Fruit fly (Drosophila melanogaster) whole organism, pupa: Measurements from ENCODE around the gene grp.

Source experiments
- CG10348 ChIP-seq: fragments of 200-800 bp; sonication (Bioruptor generic); IDR thresholded peaks from 2 replicates; pipeline ENCODE4 v1.3.6; 2022; ENCODE audit warnings: missing biosample characterization, missing genetic modification characterization
- CG12605 ChIP-seq: fragments of 200-800 bp; sonication (Bioruptor generic); IDR thresholded peaks from 2 replicates; pipeline ENCODE4 v1.3.6; 2022; ENCODE audit warnings: missing biosample characterization, missing genetic modification characterization
- CG13204 ChIP-seq: fragments of 200-800 bp; sonication (Bioruptor generic); optimal IDR thresholded peaks from 2 replicates; lab custom pipeline; 2018; ENCODE audit warnings: missing biosample characterization, mild to moderate bottlenecking, missing genetic modification characterization, moderate library complexity
- CG14655 ChIP-seq: fragments of 200-800 bp; sonication (Bioruptor generic); optimal IDR thresholded peaks from 3 replicates; lab custom pipeline; 2017; ENCODE audit warnings: mild to moderate bottlenecking, missing biosample characterization, missing genetic modification reagents, missing genetic modification characterization
- CG15710 ChIP-seq: fragments of 200-800 bp; sonication (Bioruptor generic); optimal IDR thresholded peaks from 2 replicates; lab custom pipeline; 2018; ENCODE audit warnings: missing biosample characterization, mild to moderate bottlenecking, missing genetic modification characterization, moderate library complexity
- CG17806 ChIP-seq: fragments of 200-800 bp; sonication (Bioruptor generic); optimal IDR thresholded peaks from 2 replicates; lab custom pipeline; 2018; ENCODE audit warnings: missing biosample characterization, mild to moderate bottlenecking, missing genetic modification characterization, moderate library complexity
- CG32121 ChIP-seq: fragments of 200-800 bp; sonication (Bioruptor generic); IDR thresholded peaks from 2 replicates; pipeline ENCODE4 v1.3.6; 2022; ENCODE audit warnings: missing biosample characterization, missing genetic modification characterization
- CG34367 ChIP-seq: fragments of 200-800 bp; sonication (Bioruptor generic); optimal IDR thresholded peaks from 2 replicates; lab custom pipeline; 2018; ENCODE audit warnings: missing biosample characterization, mild to moderate bottlenecking, missing genetic modification characterization
- CG4496 ChIP-seq: fragments of 200-800 bp; sonication (Bioruptor generic); IDR thresholded peaks from 3 replicates; pipeline ENCODE4 v1.3.6; 2022; ENCODE audit warnings: missing biosample characterization, missing genetic modification characterization
- CG8159 ChIP-seq: fragments of 200-800 bp; sonication (Bioruptor generic); optimal IDR thresholded peaks from 3 replicates; lab custom pipeline; 2018; ENCODE audit warnings: missing biosample characterization, mild to moderate bottlenecking, missing genetic modification characterization, moderate library complexity
- CG8301 ChIP-seq: fragments of 200-800 bp; sonication (Bioruptor generic); optimal IDR thresholded peaks from 2 replicates; lab custom pipeline; 2018; ENCODE audit warnings: missing biosample characterization, mild to moderate bottlenecking, missing genetic modification characterization
- CG9948 ChIP-seq: fragments of 200-800 bp; sonication (Bioruptor generic); optimal IDR thresholded peaks from 2 replicates; lab custom pipeline; 2018; ENCODE audit warnings: missing biosample characterization, mild to moderate bottlenecking, missing genetic modification characterization, moderate library complexity
- D1 ChIP-seq: fragments of 200-800 bp; sonication (Bioruptor generic); optimal IDR thresholded peaks from 2 replicates; lab custom pipeline; 2018; ENCODE audit warnings: missing biosample characterization, mild to moderate bottlenecking, missing genetic modification characterization, moderate library complexity
- EcR ChIP-seq: fragments of 200-800 bp; sonication (Bioruptor generic); optimal IDR thresholded peaks from 3 replicates; lab custom pipeline; 2019; ENCODE audit warnings: missing biosample characterization, missing genetic modification characterization, mild to moderate bottlenecking, moderate library complexity, missing genetic modification reagents
- Ets98B ChIP-seq: fragments of 200-800 bp; sonication (Bioruptor generic); IDR thresholded peaks from 2 replicates; pipeline ENCODE4 v1.3.6; 2022; ENCODE audit warnings: missing biosample characterization, missing genetic modification characterization
- Pif1A ChIP-seq: fragments of 200-800 bp; sonication (Bioruptor generic); optimal IDR thresholded peaks from 3 replicates; lab custom pipeline; 2016; ENCODE audit warnings: missing biosample characterization, missing genetic modification characterization
- Pif1B ChIP-seq: fragments of 200-800 bp; sonication (Bioruptor generic); optimal IDR thresholded peaks from 3 replicates; lab custom pipeline; 2016; ENCODE audit warnings: missing biosample characterization, missing genetic modification characterization
- Snoo ChIP-seq: fragments of 200-800 bp; sonication (Bioruptor generic); optimal IDR thresholded peaks from 3 replicates; lab custom pipeline; 2017; ENCODE audit warnings: missing biosample characterization, mild to moderate bottlenecking, missing genetic modification characterization, inconsistent platforms
- fd96Ca ChIP-seq: fragments of 200-800 bp; sonication (Bioruptor generic); IDR thresholded peaks from 3 replicates; pipeline ENCODE4 v1.3.6; 2022; ENCODE audit warnings: missing biosample characterization, missing genetic modification characterization
- gl ChIP-seq: fragments of 200-800 bp; sonication (Bioruptor generic); optimal IDR thresholded peaks from 2 replicates; lab custom pipeline; 2018; ENCODE audit warnings: missing biosample characterization, mild to moderate bottlenecking, missing genetic modification characterization
- rn ChIP-seq: fragments of 200-800 bp; sonication (Bioruptor generic); IDR thresholded peaks from 2 replicates; pipeline ENCODE4 v1.3.6; 2022; ENCODE audit warnings: missing biosample characterization, missing genetic modification characterization

Gene grp

dm6 chr2L:16645479-16646302, 34.2 kb upstream of the grp start:
- peak; percentile 39 for TF ChIP-seq CG8159 (tag; lab: Kevin White, UChicago)
- peak; percentile 24 for TF ChIP-seq CG15710 (tag; lab: Kevin White, UChicago)
- peak; percentile 35 for TF ChIP-seq CG14655
- peak; percentile 22 for TF ChIP-seq CG17806
- peak; percentile 49 for TF ChIP-seq CG8301 (tag; lab: Kevin White, UChicago)
- TF ChIP-seq CG9948 (tag; lab: Kevin White, UChicago): peak; percentile 31
- TF ChIP-seq fd96Ca (GFP tag; lab: Robert Waterston, UW): 0 out of 3 replicates have a peak, but pooled peaks have one; percentile 33
- TF ChIP-seq CG4496 (GFP tag; lab: Robert Waterston, UW): peak; percentile 41; the same call in 1 of the 3 replicates
- peak; percentile 72 for TF ChIP-seq EcR (GFP tag; lab: Kevin White, UChicago)
- TF ChIP-seq CG12605 (GFP tag; lab: Robert Waterston, UW): no peak
- TF ChIP-seq D1 (tag; lab: Kevin White, UChicago): no peak
- no peak for TF ChIP-seq CG13204 (GFP tag; lab: Kevin White, UChicago)
- TF ChIP-seq CG32121 (GFP tag; lab: Robert Waterston, UW): no peak

- no peak for TF ChIP-seq EcR (GFP tag; lab: Kevin White, UChicago)
- TF ChIP-seq CG17806: peak; percentile 40
- TF ChIP-seq Pif1A (GFP tag; lab: Kevin White, UChicago): peak; percentile 54
- TF ChIP-seq Pif1B: no peak
- TF ChIP-seq rn (GFP tag; lab: Robert Waterston, UW): no peak
- TF ChIP-seq CG8301 (tag; lab: Kevin White, UChicago): peak; percentile 50
- TF ChIP-seq CG12605 (GFP tag; lab: Robert Waterston, UW): no peak
- no peak for TF ChIP-seq D1 (tag; lab: Kevin White, UChicago)
- peak; percentile 21 for TF ChIP-seq CG9948 (tag; lab: Kevin White, UChicago)
- no peak for TF ChIP-seq fd96Ca (GFP tag; lab: Robert Waterston, UW)
- TF ChIP-seq CG15710 (tag; lab: Kevin White, UChicago): peak; percentile 42
- peak; percentile 50 for TF ChIP-seq CG8159 (tag; lab: Kevin White, UChicago)
- TF ChIP-seq CG13204 (GFP tag; lab: Kevin White, UChicago): no peak
- TF ChIP-seq CG34367 (tag; lab: Kevin White, UChicago): no peak
- TF ChIP-seq CG32121 (GFP tag; lab: Robert Waterston, UW): no peak
- TF ChIP-seq Ets98B (GFP tag; lab: Robert Waterston, UW): peak; percentile 14; the same call in 1 of the 2 replicates
- TF ChIP-seq CG14655: peak; percentile 53
- no peak for TF ChIP-seq Snoo (tag; lab: Kevin White, UChicago)
- TF ChIP-seq CG4496 (GFP tag; lab: Robert Waterston, UW): 0 out of 3 replicates have a peak, but pooled peaks have one; percentile 15
- TF ChIP-seq gl (tag; lab: Kevin White, UChicago): no peak
- no peak for TF ChIP-seq CG10348
These were observed 32.1 kb upstream of the grp start for dm6 chr2L:16647773-16648172.

dm6 chr2L:16648925-16649324, 30.9 kb upstream of the grp start:
- TF ChIP-seq rn (GFP tag; lab: Robert Waterston, UW) (no peak), D1 (tag; lab: Kevin White, UChicago) (no peak), fd96Ca (GFP tag; lab: Robert Waterston, UW) (no peak), CG14655 (no peak), CG15710 (tag; lab: Kevin White, UChicago) (no peak), CG34367 (tag; lab: Kevin White, UChicago) (no peak), CG10348 (no peak), EcR (GFP tag; lab: Kevin White, UChicago) (no peak), CG8301 (tag; lab: Kevin White, UChicago) (no peak), CG12605 (GFP tag; lab: Robert Waterston, UW) (no peak), CG32121 (GFP tag; lab: Robert Waterston, UW) (no peak), CG8159 (tag; lab: Kevin White, UChicago) (no peak), Snoo (tag; lab: Kevin White, UChicago) (no peak), Pif1A (GFP tag; lab: Kevin White, UChicago) (no peak), CG13204 (GFP tag; lab: Kevin White, UChicago) (no peak), gl (tag; lab: Kevin White, UChicago) (no peak), CG9948 (tag; lab: Kevin White, UChicago) (no peak), CG17806 (no peak), Ets98B (GFP tag; lab: Robert Waterston, UW) (no peak)

- TF ChIP-seq EcR (GFP tag; lab: Kevin White, UChicago) (no peak), CG15710 (tag; lab: Kevin White, UChicago) (no peak), CG9948 (tag; lab: Kevin White, UChicago) (no peak), rn (GFP tag; lab: Robert Waterston, UW) (no peak), CG8159 (tag; lab: Kevin White, UChicago) (no peak), CG8301 (tag; lab: Kevin White, UChicago) (no peak)
These were observed 26.3 kb upstream of the grp start for dm6 chr2L:16653541-16653940.

dm6 chr2L:16656692-16657109, 23.2 kb upstream of the grp start:
- TF ChIP-seq EcR (GFP tag; lab: Kevin White, UChicago) (peak; percentile 8), CG4496 (GFP tag; lab: Robert Waterston, UW) (no peak), CG12605 (GFP tag; lab: Robert Waterston, UW) (no peak), CG14655 (no peak), CG10348 (no peak), CG34367 (tag; lab: Kevin White, UChicago) (peak; percentile 24), CG15710 (tag; lab: Kevin White, UChicago) (peak; percentile 49), CG8159 (tag; lab: Kevin White, UChicago) (peak; percentile 56), Ets98B (GFP tag; lab: Robert Waterston, UW) (peak; percentile 30; the same call in 1 of the 2 replicates), CG17806 (peak; percentile 21), CG13204 (GFP tag; lab: Kevin White, UChicago) (no peak), Snoo (tag; lab: Kevin White, UChicago) (no peak), D1 (tag; lab: Kevin White, UChicago) (no peak), Pif1B (no peak), Pif1A (GFP tag; lab: Kevin White, UChicago) (no peak), CG9948 (tag; lab: Kevin White, UChicago) (peak; percentile 44), CG8301 (tag; lab: Kevin White, UChicago) (no peak), gl (tag; lab: Kevin White, UChicago) (no peak), fd96Ca (GFP tag; lab: Robert Waterston, UW) (no peak), CG32121 (GFP tag; lab: Robert Waterston, UW) (no peak), rn (GFP tag; lab: Robert Waterston, UW) (0 out of 2 replicates have a peak, but pooled peaks have one; percentile 21)
